Worm (Caenorhabditis elegans) whole organism, L3 larva: ENCODE measurements around the gene Y39A3B.7.
A peak's percentile ranks its signal among the peaks of the same experiment; 100 is the strongest.

ENCODE experiments used
- R02D3.7 ChIP-seq: fragments of 150-350 bp; optimal IDR thresholded peaks from 2 replicates; lab custom pipeline; 2014; ENCODE audit warnings: missing biosample characterization, missing genetic modification characterization
- ama-1 ChIP-seq: fragments of 150-350 bp; optimal IDR thresholded peaks from 2 replicates; lab custom pipeline; 2018
- ceh-16 ChIP-seq: sonication (generic microtip); optimal IDR thresholded peaks from 2 replicates; lab custom pipeline; 2017; ENCODE audit warnings: missing biosample characterization, missing genetic modification characterization
- ceh-28 ChIP-seq: fragments of 150-350 bp; optimal IDR thresholded peaks from 2 replicates; lab custom pipeline; 2014; ENCODE audit warnings: missing biosample characterization, missing genetic modification reagents, missing genetic modification characterization
- ceh-82 ChIP-seq: fragments of 150-350 bp; optimal IDR thresholded peaks from 2 replicates; lab custom pipeline; 2014; ENCODE audit warnings: missing biosample characterization, missing genetic modification characterization
- daf-12 ChIP-seq: fragments of 150-350 bp; optimal IDR thresholded peaks from 2 replicates; lab custom pipeline; 2014; ENCODE audit warnings: missing biosample characterization, missing genetic modification reagents, missing genetic modification characterization
- egl-27 ChIP-seq: sonication (generic microtip); optimal IDR thresholded peaks from 4 replicates; lab custom pipeline; 2017; ENCODE audit warnings: missing biosample characterization, missing genetic modification reagents, missing genetic modification characterization
- egl-5 ChIP-seq: fragments of 150-350 bp; optimal IDR thresholded peaks from 2 replicates; lab custom pipeline; 2017; ENCODE audit warnings: missing biosample characterization, missing genetic modification reagents, missing genetic modification characterization, inconsistent platforms
- elt-1 ChIP-seq: fragments of 150-350 bp; optimal IDR thresholded peaks from 2 replicates; lab custom pipeline; 2014; ENCODE audit warnings: missing biosample characterization, missing genetic modification characterization
- elt-2 ChIP-seq: sonication (generic microtip); optimal IDR thresholded peaks from 2 replicates; lab custom pipeline; 2016; ENCODE audit warnings: missing genetic modification reagents, mild to moderate bottlenecking, missing genetic modification characterization, missing compliant biosample characterization
- elt-3 ChIP-seq, 3 experiments: fragments of 150-350 bp in 1 of 3; sonication (generic microtip) in 2 of 3; optimal IDR thresholded peaks; 2 replicates in 2 of 3; 4 replicates in 1 of 3; lab custom pipeline; 2014 to 2017; ENCODE audit warnings: missing biosample characterization in 3 of 3, missing genetic modification characterization in 3 of 3
- jun-1 ChIP-seq: fragments of 150-350 bp; optimal IDR thresholded peaks from 2 replicates; lab custom pipeline; 2014; ENCODE audit warnings: missing biosample characterization, missing genetic modification reagents, missing genetic modification characterization
- lin-15B ChIP-seq: fragments of 150-350 bp; optimal IDR thresholded peaks from 2 replicates; lab custom pipeline; 2014; ENCODE audit warnings: missing biosample characterization, missing genetic modification characterization
- lin-39 ChIP-seq: fragments of 150-350 bp; optimal IDR thresholded peaks from 2 replicates; lab custom pipeline; 2018; ENCODE audit warnings: missing biosample characterization, missing genetic modification reagents, missing genetic modification characterization
- mml-1 ChIP-seq: fragments of 150-350 bp; sonication (generic microtip); optimal IDR thresholded peaks from 3 replicates; lab custom pipeline; 2014; ENCODE audit warnings: missing biosample characterization, missing genetic modification characterization
- nfya-1 ChIP-seq: sonication (generic microtip); optimal IDR thresholded peaks from 2 replicates; lab custom pipeline; 2017; ENCODE audit warnings: missing genetic modification characterization, mild to moderate bottlenecking, missing compliant biosample characterization, antibody characterized with exemption, moderate library complexity; ENCODE audit not compliant: insufficient read depth
- nhr-11 ChIP-seq: fragments of 150-350 bp; optimal IDR thresholded peaks from 2 replicates; lab custom pipeline; 2014; ENCODE audit warnings: missing biosample characterization, missing genetic modification characterization
- nhr-12 ChIP-seq: fragments of 150-350 bp; optimal IDR thresholded peaks from 2 replicates; lab custom pipeline; 2014; ENCODE audit warnings: missing biosample characterization, missing genetic modification characterization
- nhr-23 ChIP-seq: fragments of 150-350 bp; optimal IDR thresholded peaks from 2 replicates; lab custom pipeline; 2014; ENCODE audit warnings: missing biosample characterization, missing genetic modification reagents, missing genetic modification characterization
- nhr-237 ChIP-seq: fragments of 150-350 bp; optimal IDR thresholded peaks from 2 replicates; lab custom pipeline; 2014; ENCODE audit warnings: missing biosample characterization, missing genetic modification characterization
- nhr-25 ChIP-seq: sonication (generic microtip); optimal IDR thresholded peaks from 2 replicates; lab custom pipeline; 2017; ENCODE audit warnings: missing biosample characterization, missing genetic modification characterization
- nhr-43 ChIP-seq: sonication (generic microtip); optimal IDR thresholded peaks from 2 replicates; lab custom pipeline; 2016; ENCODE audit warnings: mild to moderate bottlenecking, missing genetic modification characterization, missing compliant biosample characterization; ENCODE audit not compliant: poor library complexity, severe bottlenecking
- nhr-67 ChIP-seq: fragments of 150-350 bp; optimal IDR thresholded peaks from 2 replicates; lab custom pipeline; 2014; ENCODE audit warnings: missing biosample characterization, missing genetic modification characterization
- nhr-76 ChIP-seq: fragments of 150-350 bp; sonication (generic microtip); optimal IDR thresholded peaks from 5 replicates; lab custom pipeline; 2014; ENCODE audit warnings: missing biosample characterization, missing genetic modification characterization
- nhr-77 ChIP-seq: fragments of 150-350 bp; optimal IDR thresholded peaks from 2 replicates; lab custom pipeline; 2014; ENCODE audit warnings: missing biosample characterization, missing genetic modification characterization
- pha-4 ChIP-seq: fragments of 150-350 bp; optimal IDR thresholded peaks from 2 replicates; lab custom pipeline; 2014; ENCODE audit warnings: missing biosample characterization, missing genetic modification reagents, missing genetic modification characterization
- pqm-1 ChIP-seq: fragments of 150-350 bp; optimal IDR thresholded peaks from 2 replicates; lab custom pipeline; 2017; ENCODE audit warnings: missing biosample characterization, missing genetic modification characterization, inconsistent platforms
- snpc-4 ChIP-seq: fragments of 150-350 bp; optimal IDR thresholded peaks from 2 replicates; lab custom pipeline; 2014; ENCODE audit warnings: missing biosample characterization, missing genetic modification characterization
- tbx-2 ChIP-seq: sonication (generic microtip); optimal IDR thresholded peaks from 2 replicates; lab custom pipeline; 2016; ENCODE audit warnings: mild to moderate bottlenecking, missing genetic modification characterization, missing compliant biosample characterization
- unc-39 ChIP-seq: sonication (generic microtip); optimal IDR thresholded peaks from 4 replicates; lab custom pipeline; 2017; ENCODE audit warnings: missing biosample characterization, missing genetic modification characterization
- zag-1 ChIP-seq: fragments of 150-350 bp; optimal IDR thresholded peaks from 2 replicates; lab custom pipeline; 2014; ENCODE audit warnings: missing biosample characterization, missing genetic modification characterization
- ztf-11 ChIP-seq: fragments of 150-350 bp; optimal IDR thresholded peaks from 2 replicates; lab custom pipeline; 2014; ENCODE audit warnings: missing biosample characterization, missing genetic modification characterization

Gene Y39A3B.7

ce11 chrIII:1984860-1985259, at the start of gene Y39A3B.7:
Gene Y39A3B.7 (minus strand): TSS chrIII:1984960.
- no peak for TF ChIP-seq nhr-76
- no peak for TF ChIP-seq lin-15B
- no peak for TF ChIP-seq nhr-25 (tag; lab: Kevin White, UChicago)
- TF ChIP-seq pqm-1 (tag; lab: Kevin White, UChicago): no peak
- no peak for TF ChIP-seq ceh-28
- TF ChIP-seq nhr-12 (tag; lab: Kevin White, UChicago): no peak

- peak; percentile 14 for TF ChIP-seq pha-4 (tag; lab: Kevin White, UChicago)
- TF ChIP-seq nhr-67 (tag; lab: Kevin White, UChicago): no peak
- TF ChIP-seq zag-1 (tag; lab: Kevin White, UChicago): no peak
- peak; percentile 13 for TF ChIP-seq lin-15B
- peak; percentile 7 for TF ChIP-seq nhr-23 (tag; lab: Kevin White, UChicago)
- TF ChIP-seq ztf-11 (tag; lab: Kevin White, UChicago): no peak
- no peak for TF ChIP-seq nhr-11 (tag; lab: Kevin White, UChicago)
- TF ChIP-seq tbx-2 (tag; lab: Kevin White, UChicago): no peak
- TF ChIP-seq ama-1 (lab: Kevin White, UChicago): no peak
- no peak for TF ChIP-seq elt-3 (tag; optimal IDR thresholded peaks at IDR 0.05; lab: Kevin White, UChicago)
- no peak for TF ChIP-seq unc-39 (tag; lab: Kevin White, UChicago)
- TF ChIP-seq elt-1 (tag; lab: Kevin White, UChicago): no peak
- TF ChIP-seq mml-1 (tag; lab: Kevin White, UChicago): no peak
- TF ChIP-seq ceh-16: no peak
- TF ChIP-seq snpc-4 (tag; lab: Kevin White, UChicago): no peak
These were observed 47.8 kb upstream of the Y39A3B.7 start for ce11 chrIII:2032327-2033093.

- no peak for TF ChIP-seq nhr-23 (tag; lab: Kevin White, UChicago)
- no peak for TF ChIP-seq ztf-11 (tag; lab: Kevin White, UChicago)
- TF ChIP-seq egl-27 (tag; lab: Kevin White, UChicago): no peak
- TF ChIP-seq nhr-67 (tag; lab: Kevin White, UChicago): no peak
- TF ChIP-seq ceh-82 (tag; lab: Kevin White, UChicago): no peak
- TF ChIP-seq snpc-4 (tag; lab: Kevin White, UChicago): no peak
- TF ChIP-seq nhr-77: no peak
- TF ChIP-seq daf-12: no peak
- no peak for TF ChIP-seq ceh-16
- TF ChIP-seq mml-1 (tag; lab: Kevin White, UChicago): no peak
- TF ChIP-seq nhr-43: no peak
- TF ChIP-seq jun-1 (tag; lab: Kevin White, UChicago): no peak
- TF ChIP-seq elt-2: no peak
- TF ChIP-seq nfya-1 (tag; lab: Kevin White, UChicago): no peak
- TF ChIP-seq ceh-28: no peak
- TF ChIP-seq lin-39 (tag; lab: Kevin White, UChicago): no peak
These were observed 47.0 kb upstream of the Y39A3B.7 start for ce11 chrIII:2031746-2032145.

ce11 chrIII:2030776-2031565, 46.2 kb upstream of the Y39A3B.7 start:
- TF ChIP-seq R02D3.7 (no peak), unc-39 (tag; lab: Kevin White, UChicago) (no peak), elt-2 (no peak), nhr-12 (tag; lab: Kevin White, UChicago) (no peak), pqm-1 (tag; lab: Kevin White, UChicago) (no peak), egl-5 (tag; lab: Kevin White, UChicago) (no peak), lin-15B (no peak), nhr-23 (tag; lab: Kevin White, UChicago) (no peak), nhr-11 (tag; lab: Kevin White, UChicago) (no peak), nhr-25 (tag; lab: Kevin White, UChicago) (no peak), snpc-4 (tag; lab: Kevin White, UChicago) (no peak), lin-39 (tag; lab: Kevin White, UChicago) (no peak), ztf-11 (tag; lab: Kevin White, UChicago) (no peak), nhr-237 (tag; lab: Kevin White, UChicago) (no peak), jun-1 (tag; lab: Kevin White, UChicago) (no peak), ceh-16 (no peak), elt-1 (tag; lab: Kevin White, UChicago) (no peak), nhr-76 (no peak), nhr-43 (no peak), mml-1 (tag; lab: Kevin White, UChicago) (no peak)
- TF ChIP-seq, all 47 proteins: peak for 0
